Fruit fly (Drosophila melanogaster) whole organism, prepupa: ENCODE results near the gene CG42750.
A peak's percentile ranks its signal among the peaks of the same experiment; 100 is the strongest.

Experiments
- CG3032 ChIP-seq: fragments of 200-800 bp; optimal IDR thresholded peaks from 2 replicates; lab custom pipeline; 2019; ENCODE audit warnings: missing biosample characterization, mild to moderate bottlenecking, missing genetic modification characterization, moderate library complexity
- CG32006 ChIP-seq: fragments of 200-800 bp; sonication (Bioruptor generic); optimal IDR thresholded peaks from 3 replicates; lab custom pipeline; 2017; ENCODE audit warnings: missing biosample characterization, mild to moderate bottlenecking, missing genetic modification characterization
- CG3919 ChIP-seq: fragments of 200-800 bp; sonication (Bioruptor generic); optimal IDR thresholded peaks from 3 replicates; lab custom pipeline; 2016; ENCODE audit warnings: missing biosample characterization, missing genetic modification characterization
- CG6163 ChIP-seq: fragments of 200-800 bp; sonication (Bioruptor generic); IDR thresholded peaks from 3 replicates; pipeline ENCODE4 v1.3.6; 2022; ENCODE audit warnings: missing biosample characterization, missing genetic modification characterization
- CG6276 ChIP-seq: fragments of 200-800 bp; sonication (Bioruptor generic); optimal IDR thresholded peaks from 2 replicates; lab custom pipeline; 2017; ENCODE audit warnings: missing biosample characterization, mild to moderate bottlenecking, missing genetic modification characterization
- CG6808 ChIP-seq: fragments of 200-800 bp; sonication (Bioruptor generic); optimal IDR thresholded peaks from 3 replicates; lab custom pipeline; 2017; ENCODE audit warnings: missing biosample characterization, missing genetic modification characterization, mild to moderate bottlenecking, moderate library complexity, missing genetic modification reagents
- CG6854 ChIP-seq: fragments of 200-800 bp; sonication (Bioruptor generic); optimal IDR thresholded peaks from 2 replicates; lab custom pipeline; 2017; ENCODE audit warnings: missing biosample characterization, mild to moderate bottlenecking, missing genetic modification characterization
- CG8319 ChIP-seq: fragments of 200-800 bp; sonication (Bioruptor generic); optimal IDR thresholded peaks from 3 replicates; lab custom pipeline; 2016; ENCODE audit warnings: missing biosample characterization, missing genetic modification characterization
- CG8632 ChIP-seq: fragments of 200-800 bp; sonication (Bioruptor generic); optimal IDR thresholded peaks from 3 replicates; lab custom pipeline; 2016; ENCODE audit warnings: missing biosample characterization, missing genetic modification characterization
- CG9139 ChIP-seq: fragments of 200-800 bp; sonication (Bioruptor generic); optimal IDR thresholded peaks from 3 replicates; lab custom pipeline; 2017; ENCODE audit warnings: missing biosample characterization, mild to moderate bottlenecking, missing genetic modification characterization
- Eip78C ChIP-seq: fragments of 200-800 bp; sonication (Bioruptor generic); peaks from one replicate; lab custom pipeline; 2016; ENCODE audit warnings: missing biosample characterization, missing genetic modification characterization
- Eip93F ChIP-seq: fragments of 200-800 bp; sonication (Bioruptor generic); optimal IDR thresholded peaks from 2 replicates; lab custom pipeline; 2016; ENCODE audit warnings: missing biosample characterization, mild to moderate bottlenecking, missing genetic modification characterization
- Ets21C ChIP-seq: fragments of 200-800 bp; sonication (Bioruptor generic); optimal IDR thresholded peaks from 3 replicates; lab custom pipeline; 2016; ENCODE audit warnings: missing biosample characterization, missing genetic modification characterization
- Ets96B ChIP-seq: fragments of 200-800 bp; optimal IDR thresholded peaks from 2 replicates; lab custom pipeline; 2019; ENCODE audit warnings: missing biosample characterization, mild to moderate bottlenecking, missing genetic modification characterization, moderate library complexity
- Hr39 ChIP-seq: fragments of 200-800 bp; sonication (Bioruptor generic); optimal IDR thresholded peaks from 2 replicates; lab custom pipeline; 2016; ENCODE audit warnings: missing biosample characterization, missing genetic modification characterization
- Met ChIP-seq: fragments of 200-800 bp; sonication (Bioruptor generic); optimal IDR thresholded peaks from 3 replicates; lab custom pipeline; 2016; ENCODE audit warnings: missing biosample characterization, missing genetic modification characterization
- OdsH ChIP-seq: fragments of 200-800 bp; sonication (Bioruptor generic); optimal IDR thresholded peaks from 3 replicates; lab custom pipeline; 2016; ENCODE audit warnings: missing biosample characterization, missing genetic modification characterization
- Smox ChIP-seq: fragments of 200-800 bp; sonication (Bioruptor generic); optimal IDR thresholded peaks from 3 replicates; lab custom pipeline; 2016; ENCODE audit warnings: missing biosample characterization, missing genetic modification characterization
- Sox102F ChIP-seq: fragments of 200-800 bp; sonication (Bioruptor generic); optimal IDR thresholded peaks from 2 replicates; lab custom pipeline; 2016; ENCODE audit warnings: missing biosample characterization, mild to moderate bottlenecking, missing genetic modification characterization
- Sox14 ChIP-seq: fragments of 200-800 bp; sonication (Bioruptor generic); optimal IDR thresholded peaks from 3 replicates; lab custom pipeline; 2016; ENCODE audit warnings: missing biosample characterization, missing genetic modification characterization
- achi ChIP-seq: fragments of 200-800 bp; sonication (Bioruptor generic); optimal IDR thresholded peaks from 3 replicates; lab custom pipeline; 2016; ENCODE audit warnings: missing biosample characterization, missing genetic modification characterization
- acj6 ChIP-seq: fragments of 200-800 bp; sonication (Bioruptor generic); optimal IDR thresholded peaks from 3 replicates; lab custom pipeline; 2016; ENCODE audit warnings: missing biosample characterization, missing genetic modification characterization
- cyc ChIP-seq: fragments of 200-800 bp; sonication (Bioruptor generic); optimal IDR thresholded peaks from 3 replicates; lab custom pipeline; 2016; ENCODE audit warnings: missing biosample characterization, missing genetic modification characterization
- dsx ChIP-seq: fragments of 200-800 bp; optimal IDR thresholded peaks from 3 replicates; lab custom pipeline; 2019; ENCODE audit warnings: missing biosample characterization, mild to moderate bottlenecking, missing genetic modification characterization, moderate library complexity; ENCODE audit not compliant: poor library complexity, severe bottlenecking
- esn ChIP-seq: fragments of 200-800 bp; sonication (Bioruptor generic); optimal IDR thresholded peaks from 2 replicates; lab custom pipeline; 2016; ENCODE audit warnings: missing biosample characterization, mild to moderate bottlenecking, missing genetic modification characterization, moderate library complexity
- lz ChIP-seq: fragments of 200-800 bp; sonication (Bioruptor generic); optimal IDR thresholded peaks from 3 replicates; lab custom pipeline; 2016; ENCODE audit warnings: missing biosample characterization, missing genetic modification characterization
- net ChIP-seq: fragments of 200-800 bp; sonication (Bioruptor generic); optimal IDR thresholded peaks from 3 replicates; lab custom pipeline; 2016; ENCODE audit warnings: missing biosample characterization, missing genetic modification characterization
- salr ChIP-seq, 2 experiments: fragments of 200-800 bp; sonication (Bioruptor generic); optimal IDR thresholded peaks; 3 replicates each; lab custom pipeline; 2016 to 2018; ENCODE audit warnings: missing biosample characterization in 2 of 2, missing genetic modification characterization in 2 of 2, mild to moderate bottlenecking in 1 of 2
- spab ChIP-seq: fragments of 200-800 bp; sonication (Bioruptor generic); optimal IDR thresholded peaks from 2 replicates; lab custom pipeline; 2017; ENCODE audit warnings: missing biosample characterization, mild to moderate bottlenecking, missing genetic modification characterization, missing genetic modification reagents
- svp ChIP-seq: fragments of 200-800 bp; sonication (Bioruptor generic); peaks from one replicate; lab custom pipeline; 2016; ENCODE audit warnings: missing biosample characterization, missing genetic modification characterization

The CG42750 gene

dm6 chr2L:18284150-18284842, 8.7 kb upstream of the CG42750 start:
- TF ChIP-seq CG6808 (GFP tag; lab: Kevin White, UChicago): no peak

- TF ChIP-seq net (GFP tag; lab: Kevin White, UChicago): no peak
- TF ChIP-seq spab (GFP tag; lab: Kevin White, UChicago): no peak
- TF ChIP-seq cyc (GFP tag; lab: Kevin White, UChicago): no peak
- TF ChIP-seq achi: no peak
- TF ChIP-seq Eip93F (GFP tag; lab: Kevin White, UChicago): no peak
- TF ChIP-seq lz (GFP tag; lab: Kevin White, UChicago): no peak
- no peak for TF ChIP-seq acj6 (GFP tag; lab: Kevin White, UChicago)
- TF ChIP-seq Ets21C (GFP tag; lab: Kevin White, UChicago): no peak
- no peak for TF ChIP-seq OdsH (GFP tag; lab: Kevin White, UChicago)
- TF ChIP-seq CG9139 (GFP tag; lab: Kevin White, UChicago): no peak
- no peak for TF ChIP-seq Sox102F
- no peak for TF ChIP-seq CG6276 (GFP tag; lab: Kevin White, UChicago)
These were observed 7.8 kb downstream of the CG42750 start for dm6 chr2L:18267815-18268214.

dm6 chr2L:18257878-18258277, 17.7 kb downstream of the CG42750 start, which contains the start of gene CG31788:
CG31788 (minus strand) TSS chr2L:18257978.
- TF ChIP-seq CG3032 (no peak), Sox14 (GFP tag; lab: Kevin White, UChicago) (no peak), CG8319 (no peak)
- TF ChIP-seq, all 60 proteins: peak for 0

- TF ChIP-seq svp (GFP tag; lab: Kevin White, UChicago) (peak; percentile 63), Sox102F (no peak), Eip78C (GFP tag; lab: Kevin White, UChicago) (peak; percentile 69)
These were observed 39.1 kb downstream of the CG42750 start for dm6 chr2L:18236493-18236892.

dm6 chr2L:18209137-18209536, 66.4 kb downstream of the CG42750 start, which contains the start of gene CG31802:
CG31802 (minus strand) TSS chr2L:18209237.
- TF ChIP-seq Smox (GFP tag; lab: Kevin White, UChicago) (no peak), Eip93F (GFP tag; lab: Kevin White, UChicago) (no peak), esn (GFP tag; lab: Kevin White, UChicago) (no peak), dsx (GFP tag; lab: Kevin White, UChicago) (no peak), achi (no peak), Met (no peak), salr (GFP tag; optimal IDR thresholded peaks at IDR 0.05; lab: Kevin White, UChicago) (no peak), CG3919 (GFP tag; lab: Kevin White, UChicago) (no peak), Ets96B (tag; lab: Kevin White, UChicago) (no peak), CG6854 (GFP tag; lab: Kevin White, UChicago) (no peak), net (GFP tag; lab: Kevin White, UChicago) (no peak), CG32006 (GFP tag; lab: Kevin White, UChicago) (no peak)

dm6 chr2L:18202811-18203210, 72.8 kb downstream of the CG42750 start:
- TF ChIP-seq Sox14 (GFP tag; lab: Kevin White, UChicago) (no peak), CG6808 (GFP tag; lab: Kevin White, UChicago) (no peak), svp (GFP tag; lab: Kevin White, UChicago) (peak; percentile 0)

- TF ChIP-seq Eip78C (GFP tag; lab: Kevin White, UChicago) (peak; percentile 25), CG8632 (GFP tag; lab: Kevin White, UChicago) (no peak), CG6163 (GFP tag; lab: Robert Waterston, UW) (0 out of 3 replicates have a peak, but pooled peaks have one; percentile 28), Hr39 (GFP tag; lab: Kevin White, UChicago) (peak; percentile 2)
These were observed 88.9 kb downstream of the CG42750 start for dm6 chr2L:18186695-18187094.
